Worm (Caenorhabditis elegans): Measurements from ENCODE around the gene lmd-4.

DNA sequence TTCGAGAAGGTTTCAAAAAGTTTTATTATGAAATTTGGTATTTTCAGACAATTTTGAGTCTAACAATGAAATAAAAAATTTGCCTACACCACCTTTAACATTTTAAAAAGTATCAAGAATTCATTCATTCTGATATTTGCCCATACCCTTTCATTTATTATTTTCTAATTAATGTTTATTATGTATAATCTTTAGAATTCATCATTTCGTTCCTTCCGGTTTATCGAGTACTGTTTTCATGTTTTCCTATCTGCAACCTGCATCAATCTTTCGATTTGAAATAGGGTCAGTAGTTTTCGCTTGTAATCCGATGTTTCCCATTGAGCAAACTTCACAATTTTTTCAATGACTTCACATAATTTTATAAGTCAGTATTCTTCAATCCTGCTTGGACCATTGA lies 51.4 kb downstream of the lmd-4 start, which contains the start of gene C13A2.6:
- no peak for TF ChIP-seq efl-1 (GFP tag; optimal IDR thresholded peaks at IDR 0.05)
- no peak for TF ChIP-seq unc-62 (GFP tag; optimal IDR thresholded peaks at IDR 0.05)
- no peak for TF ChIP-seq snpc-1.1 (tag; optimal IDR thresholded peaks at IDR 0.05; ENCODE audit: insufficient read depth)
- TF ChIP-seq snpc-3.4 (tag; optimal IDR thresholded peaks at IDR 0.05) = no peak
- TF ChIP-seq ceh-91 (GFP tag; IDR thresholded peaks at IDR 0.05) = no peak
- no peak for TF ChIP-seq mel-28 (tag; optimal IDR thresholded peaks at IDR 0.05; ENCODE audit: borderline replicate concordance)
- no peak for TF ChIP-seq ztf-6 (GFP tag; IDR thresholded peaks at IDR 0.05)
- no peak for TF ChIP-seq F57A8.1 (GFP tag; optimal IDR thresholded peaks at IDR 0.05)
- no peak for TF ChIP-seq ama-1 (optimal IDR thresholded peaks at IDR 0.05)
- TF ChIP-seq ama-1 (GFP tag; optimal IDR thresholded peaks at IDR 0.05) = no peak
- TF ChIP-seq B0336.3 (GFP tag; IDR thresholded peaks at IDR 0.05) = no peak
- TF ChIP-seq pha-4 (tag; optimal IDR thresholded peaks at IDR 0.05) = no peak

Measured in whole organism, young adult.